Worm (Caenorhabditis elegans) whole organism, L1 larva: ENCODE results near the gene F55B11.2.

Experiments
- C16A3.4 ChIP-seq: fragments of 150-350 bp; optimal IDR thresholded peaks from 2 replicates; lab custom pipeline; 2014; ENCODE audit warnings: missing biosample characterization, missing genetic modification characterization
- C34B4.2 ChIP-seq: sonication (generic microtip); optimal IDR thresholded peaks from 2 replicates; lab custom pipeline; 2017; ENCODE audit warnings: mild to moderate bottlenecking, missing genetic modification characterization, missing compliant biosample characterization
- F16B12.6 ChIP-seq: fragments of 150-350 bp; optimal IDR thresholded peaks from 2 replicates; lab custom pipeline; 2014; ENCODE audit warnings: missing biosample characterization, missing genetic modification characterization
- aha-1 ChIP-seq: fragments of 150-350 bp; optimal IDR thresholded peaks from 2 replicates; lab custom pipeline; 2014; ENCODE audit warnings: missing biosample characterization, missing genetic modification characterization
- alr-1 ChIP-seq: fragments of 200-800 bp; sonication (Bioruptor generic); optimal IDR thresholded peaks from 2 replicates; lab custom pipeline; 2018; ENCODE audit warnings: borderline replicate concordance, mild to moderate bottlenecking, missing genetic modification characterization, missing compliant biosample characterization
- ama-1 ChIP-seq: fragments of 150-350 bp; optimal IDR thresholded peaks from 2 replicates; lab custom pipeline; 2014
- blmp-1 ChIP-seq: fragments of 150-350 bp; optimal IDR thresholded peaks from 2 replicates; lab custom pipeline; 2014; ENCODE audit warnings: missing biosample characterization, missing genetic modification characterization
- ceh-90 ChIP-seq: sonication (generic microtip); optimal IDR thresholded peaks from 2 replicates; lab custom pipeline; 2016; ENCODE audit warnings: missing genetic modification characterization, missing compliant biosample characterization
- dsc-1 ChIP-seq: sonication (generic microtip); optimal IDR thresholded peaks from 2 replicates; lab custom pipeline; 2016; ENCODE audit warnings: mild to moderate bottlenecking, missing genetic modification characterization, missing compliant biosample characterization
- efl-1 ChIP-seq, 4 experiments: fragments of 150-350 bp; optimal IDR thresholded peaks in 3 of 4; peaks in 1 of 4; 1 replicate in 1 of 4; 2 replicates in 3 of 4; lab custom pipeline; 2014; ENCODE audit warnings: missing biosample characterization in 2 of 4, missing genetic modification characterization in 2 of 4, missing genetic modification reagents in 2 of 4
- efl-3 ChIP-seq: fragments of 200-800 bp; sonication (Bioruptor generic); optimal IDR thresholded peaks from 2 replicates; lab custom pipeline; 2018; ENCODE audit warnings: mild to moderate bottlenecking, missing genetic modification characterization, missing compliant biosample characterization
- egl-13 ChIP-seq: sonication (generic microtip); optimal IDR thresholded peaks from 2 replicates; lab custom pipeline; 2016; ENCODE audit warnings: missing genotype, missing genetic modification reagents, missing genetic modification characterization, missing compliant biosample characterization
- egl-27 ChIP-seq, 2 experiments: fragments of 150-350 bp in 1 of 2; sonication (generic microtip); optimal IDR thresholded peaks; 3 replicates each; lab custom pipeline; 2017 to 2018; ENCODE audit warnings: missing biosample characterization in 2 of 2, missing genetic modification characterization in 2 of 2, missing genetic modification reagents in 2 of 2
- elt-2 ChIP-seq: sonication (generic microtip); optimal IDR thresholded peaks from 2 replicates; lab custom pipeline; 2016; ENCODE audit warnings: missing genetic modification characterization, mild to moderate bottlenecking, inconsistent platforms, missing compliant biosample characterization, missing genetic modification reagents
- elt-3 ChIP-seq, 6 experiments: fragments of 150-350 bp in 1 of 6; sonication (generic microtip); optimal IDR thresholded peaks; 2 replicates each; lab custom pipeline; 2017 to 2018; ENCODE audit warnings: missing biosample characterization in 6 of 6, missing genetic modification characterization in 6 of 6, inconsistent platforms in 1 of 6
- ets-5 ChIP-seq: fragments of 200-800 bp; sonication (Bioruptor generic); IDR thresholded peaks from 2 replicates; pipeline ENCODE4 v1.3.6; 2022; ENCODE audit warnings: missing genetic modification characterization, missing compliant biosample characterization
- fkh-10 ChIP-seq: sonication (generic microtip); optimal IDR thresholded peaks from 2 replicates; lab custom pipeline; 2017; ENCODE audit warnings: missing biosample characterization, missing genetic modification reagents, missing genetic modification characterization
- fkh-4 ChIP-seq: sonication (generic microtip); optimal IDR thresholded peaks from 2 replicates; lab custom pipeline; 2016; ENCODE audit warnings: missing compliant biosample characterization, missing genetic modification characterization, borderline replicate concordance
- hlh-17 ChIP-seq: fragments of 200-800 bp; sonication (Bioruptor generic); optimal IDR thresholded peaks from 2 replicates; lab custom pipeline; 2018; ENCODE audit warnings: missing genetic modification characterization, mild to moderate bottlenecking, missing compliant biosample characterization, moderate library complexity, borderline replicate concordance
- hlh-4 ChIP-seq: sonication (generic microtip); optimal IDR thresholded peaks from 2 replicates; lab custom pipeline; 2016; ENCODE audit warnings: mild to moderate bottlenecking, missing genetic modification characterization, missing compliant biosample characterization
- hpl-2 ChIP-seq: fragments of 150-350 bp; optimal IDR thresholded peaks from 2 replicates; lab custom pipeline; 2014; ENCODE audit warnings: missing biosample characterization, missing genetic modification reagents, missing genetic modification characterization
- irx-1 ChIP-seq: sonication (generic microtip); optimal IDR thresholded peaks from 2 replicates; lab custom pipeline; 2016; ENCODE audit warnings: missing genetic modification characterization, missing compliant biosample characterization
- lin-13 ChIP-seq: fragments of 150-350 bp; optimal IDR thresholded peaks from 2 replicates; lab custom pipeline; 2014; ENCODE audit warnings: missing biosample characterization, missing genetic modification reagents, missing genetic modification characterization
- lin-35 ChIP-seq, 2 experiments: fragments of 150-350 bp; optimal IDR thresholded peaks; 2 replicates each; lab custom pipeline; 2014; ENCODE audit warnings: missing biosample characterization in 2 of 2, missing genetic modification characterization in 2 of 2, missing genetic modification reagents in 2 of 2
- lin-39 ChIP-seq: fragments of 150-350 bp; optimal IDR thresholded peaks from 2 replicates; lab custom pipeline; 2014; ENCODE audit warnings: missing biosample characterization, missing genetic modification reagents, missing genetic modification characterization
- lir-3 ChIP-seq: sonication (generic microtip); optimal IDR thresholded peaks from 2 replicates; lab custom pipeline; 2016; ENCODE audit warnings: mild to moderate bottlenecking, missing genetic modification characterization, moderate library complexity, missing compliant biosample characterization; ENCODE audit not compliant: poor library complexity
- lsy-2 ChIP-seq, 2 experiments: fragments of 150-350 bp; optimal IDR thresholded peaks; 2 replicates each; lab custom pipeline; 2014; ENCODE audit warnings: missing biosample characterization in 2 of 2, missing genetic modification characterization in 2 of 2
- mdl-1 ChIP-seq, 2 experiments: fragments of 150-350 bp; optimal IDR thresholded peaks; 2 replicates each; lab custom pipeline; 2014 to 2017; ENCODE audit warnings: missing biosample characterization in 2 of 2, missing genetic modification characterization in 2 of 2, inconsistent platforms in 1 of 2
- mef-2 ChIP-seq: fragments of 150-350 bp; optimal IDR thresholded peaks from 2 replicates; lab custom pipeline; 2014; ENCODE audit warnings: missing biosample characterization, missing genetic modification characterization
- mep-1 ChIP-seq: fragments of 150-350 bp; optimal IDR thresholded peaks from 2 replicates; lab custom pipeline; 2014; ENCODE audit warnings: missing biosample characterization, missing genetic modification characterization
- nhr-47 ChIP-seq: sonication (generic microtip); optimal IDR thresholded peaks from 2 replicates; lab custom pipeline; 2016; ENCODE audit warnings: mild to moderate bottlenecking, missing genetic modification characterization, moderate library complexity, missing compliant biosample characterization
- nhr-76 ChIP-seq: sonication (generic microtip); optimal IDR thresholded peaks from 2 replicates; lab custom pipeline; 2017; ENCODE audit warnings: missing biosample characterization, missing genetic modification characterization
- nhr-85 ChIP-seq: sonication (generic microtip); peaks from one replicate; lab custom pipeline; 2016; ENCODE audit warnings: missing genetic modification characterization, inconsistent platforms, missing compliant biosample characterization
- nhr-90 ChIP-seq: sonication (generic microtip); optimal IDR thresholded peaks from 2 replicates; lab custom pipeline; 2016; ENCODE audit warnings: mild to moderate bottlenecking, missing genetic modification characterization, missing compliant biosample characterization; ENCODE audit not compliant: poor library complexity
- rnt-1 ChIP-seq: sonication (generic microtip); optimal IDR thresholded peaks from 2 replicates; lab custom pipeline; 2016; ENCODE audit warnings: mild to moderate bottlenecking, missing genetic modification characterization, moderate library complexity, missing compliant biosample characterization
- snpc-4 ChIP-seq: fragments of 150-350 bp; optimal IDR thresholded peaks from 2 replicates; lab custom pipeline; 2014; ENCODE audit warnings: missing biosample characterization, missing genetic modification characterization
- sup-37 ChIP-seq: fragments of 200-800 bp; sonication (Bioruptor generic); optimal IDR thresholded peaks from 2 replicates; lab custom pipeline; 2018; ENCODE audit warnings: mild to moderate bottlenecking, missing genetic modification characterization, missing compliant biosample characterization
- swsn-7 ChIP-seq: sonication (generic microtip); optimal IDR thresholded peaks from 2 replicates; lab custom pipeline; 2016; ENCODE audit warnings: missing genetic modification characterization, missing compliant biosample characterization
- tbx-2 ChIP-seq: sonication (generic microtip); optimal IDR thresholded peaks from 2 replicates; lab custom pipeline; 2016; ENCODE audit warnings: missing genetic modification characterization, missing compliant biosample characterization
- unc-130 ChIP-seq: fragments of 150-350 bp; optimal IDR thresholded peaks from 2 replicates; lab custom pipeline; 2017; ENCODE audit warnings: missing biosample characterization, missing genetic modification characterization, inconsistent platforms
- unc-30 ChIP-seq: sonication (generic microtip); optimal IDR thresholded peaks from 2 replicates; lab custom pipeline; 2017; ENCODE audit warnings: missing biosample characterization, missing genetic modification characterization
- unc-86 ChIP-seq: sonication (generic microtip); optimal IDR thresholded peaks from 2 replicates; lab custom pipeline; 2016; ENCODE audit warnings: missing genetic modification characterization, missing compliant biosample characterization
- zip-4 ChIP-seq: fragments of 200-800 bp; sonication (Bioruptor generic); optimal IDR thresholded peaks from 2 replicates; lab custom pipeline; 2018; ENCODE audit warnings: mild to moderate bottlenecking, missing genetic modification characterization, moderate library complexity, missing compliant biosample characterization
- ztf-11 ChIP-seq, 2 experiments: sonication (generic microtip); optimal IDR thresholded peaks; 2 replicates each; lab custom pipeline; 2016 to 2017; ENCODE audit warnings: missing genetic modification characterization in 2 of 2, missing biosample characterization in 1 of 2, missing compliant biosample characterization in 1 of 2

F55B11.2 gene

DNA sequence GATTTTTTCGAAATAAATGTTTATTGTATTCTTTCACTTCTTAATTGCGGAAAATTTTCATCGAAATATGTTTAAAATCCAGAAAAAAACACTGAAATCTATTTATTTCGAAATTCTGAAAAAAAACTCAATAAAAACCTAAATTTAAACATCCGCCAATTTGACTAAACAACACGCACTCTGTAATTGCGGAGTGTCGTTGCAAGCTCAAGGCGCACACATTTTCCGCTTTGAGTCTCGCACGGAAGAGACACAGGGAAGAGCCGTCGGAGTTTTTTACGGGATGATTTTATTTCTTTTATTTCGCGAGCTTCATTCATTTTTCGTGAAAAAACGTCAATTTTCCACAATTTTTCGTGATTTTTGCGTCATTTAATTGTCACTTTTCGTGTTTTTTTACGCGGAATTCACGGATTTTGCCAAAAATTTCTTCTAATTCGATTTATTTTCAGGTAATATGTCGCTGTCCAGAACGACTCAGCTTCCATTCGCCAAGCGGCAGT lies 41.0 kb upstream of the F55B11.2 start, which contains the start of gene dld-1 (continued):
- TF ChIP-seq ztf-11 (tag; optimal IDR thresholded peaks at IDR 0.05; lab: Kevin White, UChicago) (peak in 1 of 2 experiments; percentile 72), ceh-90 (tag; lab: Kevin White, UChicago) (peak; percentile 65), swsn-7 (tag; lab: Kevin White, UChicago) (peak; percentile 97), hlh-4 (no peak), dsc-1 (tag; lab: Kevin White, UChicago) (peak; percentile 97), alr-1 (tag; lab: Kevin White, UChicago) (no peak), sup-37 (GFP tag; lab: Kevin White, UChicago) (peak; percentile 64), zip-4 (peak; percentile 93), unc-130 (tag; lab: Kevin White, UChicago) (peak; percentile 97), fkh-10 (GFP tag; lab: Kevin White, UChicago) (peak; percentile 95), irx-1 (tag; lab: Kevin White, UChicago) (peak; percentile 93), nhr-90 (tag; lab: Kevin White, UChicago) (peak; percentile 97)

DNA sequence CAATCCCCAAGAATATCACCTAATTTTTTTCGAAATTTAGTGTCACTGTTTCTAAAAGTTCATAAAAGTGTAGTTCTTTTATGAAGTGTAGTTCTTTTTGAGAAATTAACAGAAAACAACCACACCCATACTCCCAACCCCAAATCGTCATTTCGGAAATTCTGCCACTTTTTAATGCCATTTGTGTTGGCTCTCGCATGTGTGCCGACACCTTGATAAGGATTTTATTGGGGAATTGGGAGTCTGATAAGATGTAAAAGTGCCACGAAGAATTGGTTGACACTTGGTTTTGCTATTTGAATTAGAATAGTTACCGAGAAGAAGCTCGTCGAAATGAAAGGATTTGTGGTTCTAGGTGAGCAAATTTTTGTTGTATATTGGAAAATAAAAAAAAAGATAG lies 33.6 kb upstream of the F55B11.2 start, which contains the start of gene nspg-9:
nspg-9 (plus strand) TSS at position 234 of the 400 bp plus-strand sequence.
- TF ChIP-seq unc-86 (tag; lab: Kevin White, UChicago) (no peak), lin-35 (GFP tag; optimal IDR thresholded peaks at IDR 0.05; lab: Kevin White, UChicago) (peak in 1 of 2 experiments; percentile 34), lin-39 (tag; lab: Kevin White, UChicago) (no peak), C34B4.2 (tag; lab: Kevin White, UChicago) (no peak), irx-1 (tag; lab: Kevin White, UChicago) (no peak), mef-2 (no peak), elt-2 (peak; percentile 67), alr-1 (tag; lab: Kevin White, UChicago) (no peak), nhr-90 (tag; lab: Kevin White, UChicago) (peak; percentile 4), ama-1 (no peak)

DNA sequence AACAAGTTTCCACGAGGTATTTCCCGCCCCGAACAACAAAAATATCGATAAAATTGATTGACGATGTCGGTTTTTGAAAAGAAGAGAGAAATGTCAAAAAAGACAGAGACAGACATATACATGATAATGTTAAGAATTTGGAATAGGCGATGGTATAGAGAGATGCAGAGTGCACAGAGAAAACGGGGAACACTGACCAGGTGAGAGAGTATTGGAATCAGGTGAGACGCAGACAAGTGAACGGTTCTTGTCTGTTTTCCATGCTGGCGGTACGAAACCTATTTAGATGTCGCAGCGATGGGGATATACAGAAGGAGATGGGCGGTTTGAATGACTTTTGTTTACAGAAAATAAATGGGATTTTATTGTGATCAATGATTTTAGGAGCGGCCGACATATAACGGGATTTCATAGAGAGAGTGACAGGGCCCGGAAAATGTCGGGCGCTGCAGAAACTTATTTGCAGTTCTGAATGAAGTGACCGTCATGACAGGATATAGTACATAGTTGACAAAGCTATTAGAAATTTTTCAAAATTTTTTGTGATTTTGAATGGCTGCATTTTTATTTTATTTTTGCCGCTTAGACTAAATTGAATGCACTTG lies 22.2 kb upstream of the F55B11.2 start:
- no peak for TF ChIP-seq ets-5 (GFP tag; lab: Robert Waterston, UW)
- no peak for TF ChIP-seq F16B12.6 (tag; lab: Kevin White, UChicago)
- TF ChIP-seq mef-2: no peak
- no peak for TF ChIP-seq rnt-1 (tag; lab: Kevin White, UChicago)
- TF ChIP-seq nhr-85 (tag; lab: Kevin White, UChicago): peak; percentile 89
- no peak for TF ChIP-seq unc-130 (tag; lab: Kevin White, UChicago)
- no peak for TF ChIP-seq efl-3
- TF ChIP-seq tbx-2: peak; percentile 18
- TF ChIP-seq ztf-11 (tag; optimal IDR thresholded peaks at IDR 0.05; lab: Kevin White, UChicago): no peak
- no peak for TF ChIP-seq lir-3
- no peak for TF ChIP-seq unc-86 (tag; lab: Kevin White, UChicago)
- TF ChIP-seq blmp-1: peak; percentile 69
- no peak for TF ChIP-seq alr-1 (tag; lab: Kevin White, UChicago)
- no peak for TF ChIP-seq egl-13 (tag; lab: Kevin White, UChicago)
- no peak for TF ChIP-seq C34B4.2 (tag; lab: Kevin White, UChicago)
- TF ChIP-seq mdl-1 (tag; optimal IDR thresholded peaks at IDR 0.05; lab: Kevin White, UChicago): peak in 1 of 2 experiments; percentile 51
- peak; percentile 31 for TF ChIP-seq nhr-47
- peak; percentile 22 to 42 for TF ChIP-seq efl-1 (optimal IDR thresholded peaks at IDR 0.05; lab: Kevin White, UChicago)
- TF ChIP-seq efl-1 (GFP tag; optimal IDR thresholded peaks at IDR 0.05 in 1 of 2; lab: Kevin White, UChicago): peak; percentile 11 to 88
- TF ChIP-seq aha-1: no peak
- TF ChIP-seq ama-1: no peak
- no peak for TF ChIP-seq hpl-2 (GFP tag; lab: Kevin White, UChicago)
- TF ChIP-seq unc-30: no peak
- TF ChIP-seq mep-1 (tag; lab: Kevin White, UChicago): no peak
- no peak for TF ChIP-seq egl-27 (tag; optimal IDR thresholded peaks at IDR 0.05; lab: Kevin White, UChicago)
- no peak for TF ChIP-seq fkh-4 (tag; lab: Kevin White, UChicago)
- no peak for TF ChIP-seq ceh-90 (tag; lab: Kevin White, UChicago)
- peak; percentile 93 for TF ChIP-seq snpc-4
- TF ChIP-seq C16A3.4 (tag; lab: Kevin White, UChicago): no peak
- TF ChIP-seq lsy-2 (tag; optimal IDR thresholded peaks at IDR 0.05; lab: Kevin White, UChicago): peak; percentile 8 to 23
- TF ChIP-seq fkh-10 (GFP tag; lab: Kevin White, UChicago): no peak
- TF ChIP-seq elt-3 (tag; optimal IDR thresholded peaks at IDR 0.05; lab: Kevin White, UChicago): peak in 2 of 6 experiments; percentile 74 to 76
- peak; percentile 47 for TF ChIP-seq lin-13 (GFP tag; lab: Kevin White, UChicago)
- TF ChIP-seq hlh-4: no peak
- no peak for TF ChIP-seq nhr-76
- no peak for TF ChIP-seq hlh-17 (GFP tag; lab: Kevin White, UChicago)
